Fruit fly (Drosophila melanogaster): ENCODE results near the gene pum.

pum gene

DNA sequence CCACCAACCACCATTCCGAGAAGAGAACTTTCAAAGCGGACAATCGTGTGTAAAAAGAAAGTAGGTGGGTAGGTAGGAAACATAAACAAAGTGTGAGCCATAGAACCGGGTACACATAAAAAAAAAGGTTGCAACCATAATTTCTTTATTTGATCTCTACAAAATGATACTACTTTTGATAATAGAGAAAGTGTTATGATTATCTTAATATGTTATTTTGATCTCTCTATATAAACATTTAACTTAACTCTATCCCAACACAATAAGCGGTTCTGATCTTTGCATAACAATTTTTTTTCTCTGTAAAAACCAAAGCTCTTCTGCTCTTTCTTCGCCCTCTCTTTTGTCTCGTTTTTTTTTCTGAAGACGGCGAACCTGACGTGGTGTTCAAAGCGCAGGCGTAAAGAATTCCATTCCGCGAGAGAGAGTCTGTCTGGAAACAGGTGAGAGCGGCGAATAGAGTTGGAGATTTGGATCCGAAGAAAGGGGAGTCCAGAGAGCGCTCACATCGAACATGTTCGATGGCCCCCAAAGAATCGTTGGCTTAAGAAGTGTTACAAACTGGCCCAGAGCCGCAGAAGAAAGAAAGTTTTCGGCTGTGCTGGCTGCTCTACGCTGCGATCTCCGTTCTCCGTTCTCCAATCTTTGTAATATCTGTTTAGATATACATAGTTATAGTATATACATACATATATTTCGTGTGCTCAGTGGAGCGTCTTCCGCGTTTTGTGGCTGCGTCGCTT is 9.6 kb upstream of the pum start (continued):
- no peak for TF ChIP-seq Dbx (GFP tag; IDR thresholded peaks at IDR 0.05)
- no peak for TF ChIP-seq chinmo (GFP tag; IDR thresholded peaks at IDR 0.05; ENCODE audit: partially characterized antibody)
- TF ChIP-seq CG31388 (GFP tag; optimal IDR thresholded peaks at IDR 0.05) = no peak
- peak in 1 of 2 experiments; percentile 56 for TF ChIP-seq Eip74EF (GFP tag; optimal IDR thresholded peaks at IDR 0.05)
- TF ChIP-seq stc (GFP tag; IDR thresholded peaks at IDR 0.05) = peak; percentile 71; the same call in 1 of the 2 replicates
- no peak for TF ChIP-seq zen2 (GFP tag; IDR thresholded peaks at IDR 0.05; ENCODE audit: partially characterized antibody)
- no peak for TF ChIP-seq klu (GFP tag; IDR thresholded peaks at IDR 0.05)
- peak; percentile 28 for TF ChIP-seq CG5245 (GFP tag; optimal IDR thresholded peaks at IDR 0.05)
- TF ChIP-seq CG2120 (GFP tag; optimal IDR thresholded peaks at IDR 0.05) = peak; percentile 31
- TF ChIP-seq CG13287 (GFP tag; IDR thresholded peaks at IDR 0.05; ENCODE audit: partially characterized antibody) = no peak
- TF ChIP-seq stwl (tag; optimal IDR thresholded peaks at IDR 0.05) = no peak
- TF ChIP-seq seq (GFP tag; IDR thresholded peaks at IDR 0.05) = no peak; the same call in 1 of the 2 replicates
- peak; percentile 49 for TF ChIP-seq zen (tag; optimal IDR thresholded peaks at IDR 0.05)
- TF ChIP-seq emc (GFP tag; optimal IDR thresholded peaks at IDR 0.05) = no peak
- no peak for TF ChIP-seq CG33213 (GFP tag; optimal IDR thresholded peaks at IDR 0.05)
- no peak for TF ChIP-seq schlank (tag; optimal IDR thresholded peaks at IDR 0.05)
- TF ChIP-seq Pdp1 (GFP tag; optimal IDR thresholded peaks at IDR 0.05) = peak; percentile 54 to 56
- TF ChIP-seq al (GFP tag; IDR thresholded peaks at IDR 0.05) = no peak
- no peak for TF ChIP-seq Poxn (GFP tag; IDR thresholded peaks at IDR 0.05)
- no peak for TF ChIP-seq Dfd (GFP tag; optimal IDR thresholded peaks at IDR 0.05)
- no peak for TF ChIP-seq CG7745 (tag; optimal IDR thresholded peaks at IDR 0.05)
- TF ChIP-seq CG14667 (GFP tag; IDR thresholded peaks at IDR 0.05) = no peak
- TF ChIP-seq p53 (GFP tag; optimal IDR thresholded peaks at IDR 0.05) = no peak
- TF ChIP-seq fru (optimal IDR thresholded peaks at IDR 0.05) = no peak
- TF ChIP-seq CG2875 (GFP tag; optimal IDR thresholded peaks at IDR 0.05) = peak; percentile 72
- TF ChIP-seq org-1 (GFP tag; optimal IDR thresholded peaks at IDR 0.05) = peak; percentile 40
- peak; percentile 68 for TF ChIP-seq tin (GFP tag; optimal IDR thresholded peaks at IDR 0.05)
- no peak for TF ChIP-seq CG13296 (GFP tag; optimal IDR thresholded peaks at IDR 0.05)
- TF ChIP-seq gsb (GFP tag; IDR thresholded peaks at IDR 0.05) = no peak
- TF ChIP-seq Meics (GFP tag; optimal IDR thresholded peaks at IDR 0.05) = peak; percentile 34
- peak; percentile 59 for TF ChIP-seq CG17385 (GFP tag; optimal IDR thresholded peaks at IDR 0.05)
- TF ChIP-seq CG17359 (tag; optimal IDR thresholded peaks at IDR 0.05) = peak; percentile 71
- peak; percentile 69 for TF ChIP-seq CG3163 (GFP tag; optimal IDR thresholded peaks at IDR 0.05)
- TF ChIP-seq CG12769 (tag; optimal IDR thresholded peaks at IDR 0.05) = no peak
- TF ChIP-seq lmd (GFP tag; IDR thresholded peaks at IDR 0.05) = 0 out of 2 replicates have a peak, but pooled peaks have one; percentile 6
- peak; percentile 2 for TF ChIP-seq shn (GFP tag; optimal IDR thresholded peaks at IDR 0.05)
- TF ChIP-seq Drgx (GFP tag; IDR thresholded peaks at IDR 0.05) = peak; percentile 63
- peak; percentile 77 for TF ChIP-seq CG13424 (tag; optimal IDR thresholded peaks at IDR 0.05)
- no peak for TF ChIP-seq toy (GFP tag; IDR thresholded peaks at IDR 0.05)
- TF ChIP-seq tx (GFP tag; optimal IDR thresholded peaks at IDR 0.05) = no peak
- peak; percentile 59 for TF ChIP-seq tap (tag; optimal IDR thresholded peaks at IDR 0.05)
- TF ChIP-seq mirr (GFP tag; optimal IDR thresholded peaks at IDR 0.05) = no peak
- peak; percentile 45 for TF ChIP-seq psq (GFP tag; optimal IDR thresholded peaks at IDR 0.05)
- TF ChIP-seq CG6765 (GFP tag; optimal IDR thresholded peaks at IDR 0.05) = no peak
- TF ChIP-seq Med (GFP tag) = peak; percentile 83
- TF ChIP-seq gro (GFP tag; optimal IDR thresholded peaks at IDR 0.05) = no peak
- TF ChIP-seq B-H2 (GFP tag; optimal IDR thresholded peaks at IDR 0.05) = no peak
- peak; percentile 86 for TF ChIP-seq kni (GFP tag; optimal IDR thresholded peaks at IDR 0.05)
- TF ChIP-seq CG12104 (GFP tag; optimal IDR thresholded peaks at IDR 0.05) = peak; percentile 56
- peak; percentile 7; the same call in 1 of the 2 replicates for TF ChIP-seq CG5953 (GFP tag; IDR thresholded peaks at IDR 0.05)
